Fruit fly (Drosophila melanogaster) S2 (cell line): ENCODE results near the gene Cad96Ca.

Experiments used
- CG8478 ChIP-seq: fragments of >200 bp; optimal IDR thresholded peaks from 2 replicates; lab custom pipeline; 2018
- CTCF ChIP-seq, 2 experiments: fragments of >200 bp; optimal IDR thresholded peaks; 2 replicates each; lab custom pipeline; 2018

DNA sequence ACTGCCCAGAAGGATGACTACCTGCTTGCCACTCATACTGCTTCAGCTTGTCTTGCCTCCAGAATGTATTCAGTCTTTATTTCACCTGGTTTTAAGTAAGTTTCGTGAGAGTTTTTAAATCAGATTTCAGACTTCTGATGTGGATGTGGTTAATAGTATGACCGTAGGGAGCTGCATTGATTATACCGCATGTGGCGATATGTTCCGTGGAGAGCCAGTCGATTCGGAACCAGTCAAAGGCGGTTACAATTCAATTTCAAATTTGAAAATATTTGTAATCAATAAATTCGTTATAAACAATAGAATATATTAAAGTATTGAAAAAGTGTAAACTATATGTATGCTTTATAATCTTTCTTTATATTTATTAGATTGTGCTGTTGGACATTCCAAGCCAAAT lies 27.3 kb upstream of the Cad96Ca start, which contains the start of gene Sil1:
- TF ChIP-seq CG8478 (lab: Kevin White, UChicago) (no peak), CTCF (optimal IDR thresholded peaks at IDR 0.05; lab: Kevin White, UChicago) (peak in 1 of 2 experiments; percentile 8)
